Fruit fly (Drosophila melanogaster): ENCODE measurements around the gene mira.

DNA sequence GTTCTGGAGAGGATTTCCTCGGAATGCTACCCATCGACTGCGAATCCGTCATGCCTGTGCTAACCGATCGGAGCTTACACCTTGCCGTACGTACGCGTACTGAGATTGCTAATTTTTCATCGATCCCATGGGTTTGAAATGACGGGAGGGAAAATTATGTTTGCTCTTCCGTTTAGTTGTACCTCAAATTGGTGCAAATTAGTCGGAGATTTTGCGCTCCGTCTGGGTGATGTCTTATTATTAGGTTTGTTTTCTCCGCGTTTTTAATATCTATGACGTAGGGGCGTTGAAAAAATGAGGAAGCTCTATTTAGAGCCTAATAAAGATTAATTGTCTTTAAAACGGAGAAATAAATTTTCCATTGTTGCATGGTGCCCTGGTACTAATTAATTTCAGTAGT, 6.4 kb downstream of the mira start, which contains the start of gene CG4459:
- TF ChIP-seq cic (GFP tag; optimal IDR thresholded peaks at IDR 0.05) (no peak), kay (GFP tag; ENCODE audit: borderline replicate concordance) (no peak), CG7045 (GFP tag; optimal IDR thresholded peaks at IDR 0.05) (no peak), CG7101 (tag; optimal IDR thresholded peaks at IDR 0.05) (no peak), pad (GFP tag; optimal IDR thresholded peaks at IDR 0.05) (no peak), cnc (optimal IDR thresholded peaks at IDR 0.05) (no peak), CG12768 (GFP tag; optimal IDR thresholded peaks at IDR 0.05) (no peak), Mnt (GFP tag; optimal IDR thresholded peaks at IDR 0.05) (no peak), Crg-1 (GFP tag; optimal IDR thresholded peaks at IDR 0.05) (no peak), CG5204 (GFP tag; optimal IDR thresholded peaks at IDR 0.05) (no peak), CG33017 (tag; optimal IDR thresholded peaks at IDR 0.05) (no peak), Hr96 (GFP tag; optimal IDR thresholded peaks at IDR 0.05) (no peak)
